Fruit fly (Drosophila melanogaster) whole organism, embryonic: ENCODE results near the gene CG13924.

ENCODE experiments used
- CG11696 ChIP-seq: fragments of 200-800 bp; sonication (Bioruptor generic); IDR thresholded peaks from 2 replicates; pipeline ENCODE4 v1.3.6; 2022; ENCODE audit warnings: missing biosample characterization, missing genetic modification characterization
- CG11723 ChIP-seq: fragments of 200-800 bp; sonication (Bioruptor generic); optimal IDR thresholded peaks from 2 replicates; lab custom pipeline; 2017; ENCODE audit warnings: missing biosample characterization, mild to moderate bottlenecking, missing genetic modification characterization
- CG12155 ChIP-seq: fragments of 200-800 bp; sonication (Bioruptor generic); optimal IDR thresholded peaks from 3 replicates; lab custom pipeline; 2016; ENCODE audit warnings: missing biosample characterization, missing genetic modification characterization
- CG1529 ChIP-seq: fragments of 200-800 bp; sonication (Bioruptor generic); optimal IDR thresholded peaks from 3 replicates; lab custom pipeline; 2018; ENCODE audit warnings: missing biosample characterization, missing genetic modification characterization
- CG15601 ChIP-seq: fragments of 200-800 bp; sonication (Bioruptor generic); optimal IDR thresholded peaks from 3 replicates; lab custom pipeline; 2019; ENCODE audit warnings: missing biosample characterization, mild to moderate bottlenecking, missing genetic modification characterization, moderate library complexity
- CG16815 ChIP-seq: fragments of 200-800 bp; sonication (Bioruptor generic); optimal IDR thresholded peaks from 3 replicates; lab custom pipeline; 2017; ENCODE audit warnings: missing biosample characterization, mild to moderate bottlenecking, missing genetic modification characterization
- CG16863 ChIP-seq: fragments of 200-800 bp; sonication (Bioruptor generic); optimal IDR thresholded peaks from 3 replicates; lab custom pipeline; 2016; ENCODE audit warnings: missing biosample characterization, missing genetic modification characterization
- CG17568 ChIP-seq: fragments of 200-800 bp; sonication (Bioruptor generic); optimal IDR thresholded peaks from 2 replicates; lab custom pipeline; 2018; ENCODE audit warnings: missing biosample characterization, mild to moderate bottlenecking, missing genetic modification characterization, moderate library complexity
- CG17829 ChIP-seq: fragments of 200-800 bp; optimal IDR thresholded peaks from 2 replicates; lab custom pipeline; 2019; ENCODE audit warnings: missing biosample characterization, mild to moderate bottlenecking, missing genetic modification characterization, moderate library complexity
- CG1832 ChIP-seq: fragments of 200-800 bp; sonication (Bioruptor generic); optimal IDR thresholded peaks from 2 replicates; lab custom pipeline; 2017; ENCODE audit warnings: missing biosample characterization, mild to moderate bottlenecking, missing genetic modification characterization, inconsistent platforms
- CG2120 ChIP-seq: fragments of 200-800 bp; sonication (Bioruptor generic); optimal IDR thresholded peaks from 3 replicates; lab custom pipeline; 2016; ENCODE audit warnings: missing biosample characterization, missing genetic modification characterization
- CG2889 ChIP-seq: fragments of 200-800 bp; sonication (Bioruptor generic); IDR thresholded peaks from 3 replicates; pipeline ENCODE4 v1.3.6; 2022; ENCODE audit warnings: missing biosample characterization, missing genetic modification characterization
- CG30020 ChIP-seq: fragments of 200-800 bp; optimal IDR thresholded peaks from 2 replicates; lab custom pipeline; 2019; ENCODE audit warnings: missing biosample characterization, mild to moderate bottlenecking, missing genetic modification characterization, moderate library complexity
- CG30403 ChIP-seq: fragments of 200-800 bp; sonication (Bioruptor generic); optimal IDR thresholded peaks from 3 replicates; lab custom pipeline; 2016; ENCODE audit warnings: missing biosample characterization, missing genetic modification characterization
- CG31388 ChIP-seq: fragments of 200-800 bp; sonication (Bioruptor generic); optimal IDR thresholded peaks from 2 replicates; lab custom pipeline; 2016; ENCODE audit warnings: missing biosample characterization, missing genetic modification characterization
- CG3847 ChIP-seq: fragments of 200-800 bp; sonication (Bioruptor generic); IDR thresholded peaks from 2 replicates; pipeline ENCODE4 v1.3.6; 2022; ENCODE audit warnings: missing biosample characterization, missing genetic modification characterization
- CG4854 ChIP-seq: fragments of 200-800 bp; sonication (Bioruptor generic); optimal IDR thresholded peaks from 2 replicates; lab custom pipeline; 2016; ENCODE audit warnings: missing biosample characterization, missing genetic modification characterization, inconsistent platforms
- CG9876 ChIP-seq: fragments of 200-800 bp; sonication (Bioruptor generic); optimal IDR thresholded peaks from 2 replicates; lab custom pipeline; 2016; ENCODE audit warnings: missing biosample characterization, missing genetic modification characterization
- Dad ChIP-seq: fragments of 200-800 bp; sonication (Bioruptor generic); optimal IDR thresholded peaks from 3 replicates; lab custom pipeline; 2016; ENCODE audit warnings: missing biosample characterization, missing genetic modification characterization
- Dek ChIP-seq: fragments of 200-800 bp; sonication (Bioruptor generic); optimal IDR thresholded peaks from 3 replicates; lab custom pipeline; 2019; ENCODE audit warnings: missing biosample characterization, mild to moderate bottlenecking, missing genetic modification characterization, moderate library complexity
- Dip2 ChIP-seq: fragments of 200-800 bp; sonication (Bioruptor generic); IDR thresholded peaks from 2 replicates; pipeline ENCODE4 v1.3.6; 2022; ENCODE audit warnings: missing biosample characterization, missing genetic modification characterization
- Dref ChIP-seq: fragments of 200-800 bp; sonication (Bioruptor generic); IDR thresholded peaks from 2 replicates; pipeline ENCODE4 v1.3.6; 2022; ENCODE audit warnings: missing biosample characterization, missing genetic modification characterization
- ERR ChIP-seq: fragments of 200-800 bp; sonication (Bioruptor generic); optimal IDR thresholded peaks from 2 replicates; lab custom pipeline; 2016; ENCODE audit warnings: missing biosample characterization, missing genetic modification characterization
- Gug ChIP-seq: fragments of 200-800 bp; sonication (Bioruptor generic); IDR thresholded peaks from 4 replicates; pipeline ENCODE4 v1.3.6; 2022; ENCODE audit warnings: missing biosample characterization, missing genetic modification characterization
- HLH54F ChIP-seq: fragments of 200-800 bp; sonication (Bioruptor generic); optimal IDR thresholded peaks from 3 replicates; lab custom pipeline; 2016; ENCODE audit warnings: missing biosample characterization, missing genetic modification characterization
- Hr39 ChIP-seq: fragments of >200 bp; optimal IDR thresholded peaks from 2 replicates; lab custom pipeline; 2017
- MBD-R2 ChIP-seq: fragments of 200-800 bp; sonication (Bioruptor generic); IDR thresholded peaks from 2 replicates; pipeline ENCODE4 v1.3.6; 2022; ENCODE audit warnings: missing biosample characterization, missing genetic modification characterization
- NK7.1 ChIP-seq: fragments of 200-800 bp; sonication (Bioruptor generic); optimal IDR thresholded peaks from 3 replicates; lab custom pipeline; 2016; ENCODE audit warnings: missing biosample characterization, missing genetic modification characterization
- Nf-YC ChIP-seq: fragments of 200-800 bp; optimal IDR thresholded peaks from 3 replicates; lab custom pipeline; 2019; ENCODE audit warnings: missing biosample characterization, mild to moderate bottlenecking, missing genetic modification characterization, moderate library complexity
- NfI ChIP-seq: fragments of 200-800 bp; sonication (Bioruptor generic); optimal IDR thresholded peaks from 3 replicates; lab custom pipeline; 2018; ENCODE audit warnings: missing biosample characterization, mild to moderate bottlenecking, missing genetic modification characterization, moderate library complexity
- Pdp1 ChIP-seq, 2 experiments: fragments of 200-800 bp; sonication (Bioruptor generic); optimal IDR thresholded peaks; 3 replicates each; lab custom pipeline; 2016; ENCODE audit warnings: missing biosample characterization in 2 of 2, missing genetic modification characterization in 2 of 2, mild to moderate bottlenecking in 1 of 2, moderate library complexity in 1 of 2
- Sox100B ChIP-seq: fragments of 200-800 bp; sonication (Bioruptor generic); optimal IDR thresholded peaks from 3 replicates; lab custom pipeline; 2018; ENCODE audit warnings: missing biosample characterization, mild to moderate bottlenecking, missing genetic modification characterization
- Taf1 ChIP-seq: fragments of 200-800 bp; sonication (Bioruptor generic); IDR thresholded peaks from 2 replicates; pipeline ENCODE4 v1.3.6; 2022; ENCODE audit warnings: missing biosample characterization, missing genetic modification characterization
- ara ChIP-seq: fragments of 200-800 bp; sonication (Bioruptor generic); IDR thresholded peaks from 2 replicates; pipeline ENCODE4 v1.3.6; 2022; ENCODE audit warnings: missing biosample characterization, missing genetic modification characterization
- cg ChIP-seq: fragments of 200-800 bp; sonication (Bioruptor generic); optimal IDR thresholded peaks from 3 replicates; lab custom pipeline; 2019; ENCODE audit warnings: missing biosample characterization, mild to moderate bottlenecking, missing genetic modification characterization, moderate library complexity
- crc ChIP-seq: fragments of 200-800 bp; sonication (Bioruptor generic); optimal IDR thresholded peaks from 2 replicates; lab custom pipeline; 2016; ENCODE audit warnings: missing biosample characterization, missing genetic modification characterization
- disco-r ChIP-seq: fragments of 200-800 bp; sonication (Bioruptor generic); optimal IDR thresholded peaks from 2 replicates; lab custom pipeline; 2016; ENCODE audit warnings: missing biosample characterization, missing genetic modification characterization
- ems ChIP-seq: fragments of 200-800 bp; sonication (Bioruptor generic); optimal IDR thresholded peaks from 3 replicates; lab custom pipeline; 2016; ENCODE audit warnings: missing biosample characterization, missing genetic modification characterization
- ewg ChIP-seq: fragments of 200-800 bp; sonication (Bioruptor generic); optimal IDR thresholded peaks from 3 replicates; lab custom pipeline; 2017; ENCODE audit warnings: mild to moderate bottlenecking, missing biosample characterization, missing genetic modification reagents, missing genetic modification characterization
- exex ChIP-seq: fragments of 200-800 bp; sonication (Bioruptor generic); optimal IDR thresholded peaks from 4 replicates; lab custom pipeline; 2018; ENCODE audit warnings: missing biosample characterization, mild to moderate bottlenecking, missing genetic modification characterization, moderate library complexity
- fd102C ChIP-seq: fragments of 200-800 bp; sonication (Bioruptor generic); optimal IDR thresholded peaks from 2 replicates; lab custom pipeline; 2018; ENCODE audit warnings: missing biosample characterization, mild to moderate bottlenecking, missing genetic modification characterization, moderate library complexity
- ftz-f1 ChIP-seq: fragments of 200-800 bp; sonication (Bioruptor generic); optimal IDR thresholded peaks from 2 replicates; lab custom pipeline; 2016; ENCODE audit warnings: missing biosample characterization, missing genetic modification characterization
- gt ChIP-seq: fragments of 200-800 bp; sonication (Bioruptor generic); IDR thresholded peaks from 2 replicates; pipeline ENCODE4 v1.3.6; 2022; ENCODE audit warnings: missing biosample characterization, missing genetic modification characterization
- h ChIP-seq: fragments of >200 bp; optimal IDR thresholded peaks from 2 replicates; lab custom pipeline; 2017
- lbe ChIP-seq: fragments of 200-800 bp; sonication (Bioruptor generic); optimal IDR thresholded peaks from 2 replicates; lab custom pipeline; 2016; ENCODE audit warnings: missing biosample characterization, mild to moderate bottlenecking, missing genetic modification characterization
- luna ChIP-seq: fragments of 200-800 bp; sonication (Bioruptor generic); optimal IDR thresholded peaks from 2 replicates; lab custom pipeline; 2016; ENCODE audit warnings: missing biosample characterization, missing genetic modification characterization
- nom ChIP-seq: fragments of 200-800 bp; sonication (Bioruptor generic); optimal IDR thresholded peaks from 2 replicates; lab custom pipeline; 2017; ENCODE audit warnings: missing biosample characterization, missing genetic modification characterization, mild to moderate bottlenecking, moderate library complexity, missing genetic modification reagents
- schlank ChIP-seq: fragments of 200-800 bp; sonication (Bioruptor generic); optimal IDR thresholded peaks from 2 replicates; lab custom pipeline; 2018; ENCODE audit warnings: missing biosample characterization, mild to moderate bottlenecking, missing genetic modification characterization
- tap ChIP-seq: fragments of 200-800 bp; optimal IDR thresholded peaks from 3 replicates; lab custom pipeline; 2019; ENCODE audit warnings: missing biosample characterization, mild to moderate bottlenecking, missing genetic modification characterization, moderate library complexity
- tna ChIP-seq: fragments of 200-800 bp; sonication (Bioruptor generic); IDR thresholded peaks from 2 replicates; pipeline ENCODE4 v1.3.6; 2022; ENCODE audit warnings: missing biosample characterization, missing genetic modification characterization; ENCODE audit not compliant: partially characterized antibody
- tx ChIP-seq: fragments of 200-800 bp; sonication (Bioruptor generic); optimal IDR thresholded peaks from 2 replicates; lab custom pipeline; 2016; ENCODE audit warnings: missing biosample characterization, missing genetic modification characterization
- z ChIP-seq: fragments of 200-800 bp; sonication (Bioruptor generic); IDR thresholded peaks from 3 replicates; pipeline ENCODE4 v1.3.6; 2022; ENCODE audit warnings: missing biosample characterization, missing genetic modification characterization
- zen ChIP-seq: fragments of 200-800 bp; sonication (Bioruptor generic); optimal IDR thresholded peaks from 3 replicates; lab custom pipeline; 2018; ENCODE audit warnings: missing biosample characterization, mild to moderate bottlenecking, missing genetic modification characterization, moderate library complexity

Gene CG13924

DNA sequence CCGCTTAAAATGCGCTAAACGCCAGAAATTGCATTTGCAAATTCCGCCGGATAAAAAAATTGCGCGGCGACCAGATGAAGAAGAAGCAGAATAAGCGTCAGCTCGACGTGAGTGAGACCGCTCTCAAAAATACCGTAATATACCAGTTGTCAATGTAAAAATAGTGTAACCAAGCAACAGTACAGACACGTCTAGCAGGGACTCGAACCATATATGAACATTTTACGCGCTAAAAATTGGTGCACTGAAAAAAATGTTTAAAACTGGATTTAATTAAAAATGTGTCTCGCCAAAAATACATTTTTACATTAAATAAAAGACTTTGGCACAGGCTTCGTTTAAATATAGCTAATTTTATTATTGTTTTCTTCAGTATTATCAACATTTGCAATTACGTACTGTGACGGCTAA is 6.4 kb downstream of the CG13924 start, which contains the start of gene dre4 (continued):
- peak; percentile 34 for TF ChIP-seq ERR
- TF ChIP-seq tx (GFP tag; lab: Kevin White, UChicago) = peak; percentile 70
- TF ChIP-seq fd102C (GFP tag; lab: Kevin White, UChicago) = peak; percentile 37
- peak; percentile 42 for TF ChIP-seq NfI (GFP tag; lab: Kevin White, UChicago)
- peak; percentile 20 for TF ChIP-seq ftz-f1 (GFP tag; lab: Kevin White, UChicago)
- peak; percentile 20 for TF ChIP-seq CG30020 (tag; lab: Kevin White, UChicago)
- no peak for TF ChIP-seq CG1832 (GFP tag; lab: Kevin White, UChicago)
- peak; percentile 74 for TF ChIP-seq HLH54F (GFP tag; lab: Kevin White, UChicago)
- TF ChIP-seq CG12155 (GFP tag; lab: Kevin White, UChicago) = peak; percentile 68
- TF ChIP-seq CG2120 = peak; percentile 86
- TF ChIP-seq ara (GFP tag; lab: Robert Waterston, UW) = peak; percentile 80
- TF ChIP-seq CG4854 (GFP tag; lab: Kevin White, UChicago) = peak; percentile 44
- TF ChIP-seq MBD-R2 (GFP tag; lab: Robert Waterston, UW) = peak; percentile 95
- TF ChIP-seq h (lab: Kevin White, UChicago) = no peak
- TF ChIP-seq CG2889 = peak; percentile 59; the same call in 1 of the 3 replicates
- peak; percentile 28; the same call in 1 of the 2 replicates for TF ChIP-seq CG11696 (GFP tag; lab: Robert Waterston, UW)
- peak; percentile 65 for TF ChIP-seq CG3847 (GFP tag; lab: Robert Waterston, UW)
- peak; percentile 76 for TF ChIP-seq CG17829
- TF ChIP-seq Dad = peak; percentile 72
- peak; percentile 10 for TF ChIP-seq CG16815 (GFP tag; lab: Kevin White, UChicago)
- peak; percentile 37 for TF ChIP-seq CG1529 (GFP tag; lab: Kevin White, UChicago)
- TF ChIP-seq NK7.1 (GFP tag; lab: Kevin White, UChicago) = peak; percentile 21
- peak; percentile 55 for TF ChIP-seq zen (tag; lab: Kevin White, UChicago)
- peak; percentile 57 for TF ChIP-seq Dek (tag; lab: Kevin White, UChicago)
- TF ChIP-seq lbe (GFP tag; lab: Kevin White, UChicago) = peak; percentile 40
- peak; percentile 11 for TF ChIP-seq exex (tag; lab: Kevin White, UChicago)
- peak; percentile 64 for TF ChIP-seq CG15601 (tag; lab: Kevin White, UChicago)
- no peak for TF ChIP-seq Hr39
- TF ChIP-seq z (GFP tag; lab: Robert Waterston, UW) = no peak
- peak; percentile 21 for TF ChIP-seq CG31388
- TF ChIP-seq CG9876 (GFP tag; lab: Kevin White, UChicago) = peak; percentile 18
- peak; percentile 29 for TF ChIP-seq schlank (tag; lab: Kevin White, UChicago)
- TF ChIP-seq, all 482 proteins: peak for 361

DNA sequence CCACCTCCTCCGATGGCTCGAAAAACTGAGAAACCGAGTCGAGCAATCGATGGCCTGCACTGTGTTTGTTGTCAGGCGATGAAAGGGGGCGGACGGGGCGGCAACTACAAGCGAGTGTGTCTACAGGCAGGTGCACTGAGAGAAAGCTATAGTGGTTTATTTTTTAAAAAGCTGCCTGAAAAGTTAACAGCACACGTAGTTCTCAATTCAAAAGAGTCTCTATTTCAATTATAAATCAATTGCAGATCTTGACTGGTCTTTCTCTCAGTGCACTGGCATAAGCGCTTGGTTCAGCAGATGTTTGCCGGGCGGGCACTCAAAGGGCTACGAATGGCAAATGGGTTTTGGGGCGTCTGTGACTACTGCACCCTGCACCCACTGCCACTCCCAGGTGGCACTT is 10.9 kb downstream of the CG13924 start:
- TF ChIP-seq Pdp1 (GFP tag; optimal IDR thresholded peaks at IDR 0.05; lab: Kevin White, UChicago) (peak; percentile 11 to 24), gt (GFP tag; lab: Robert Waterston, UW) (no peak), tap (tag; lab: Kevin White, UChicago) (no peak), CG11723 (GFP tag; lab: Kevin White, UChicago) (no peak), CG30403 (no peak), CG17568 (GFP tag; lab: Kevin White, UChicago) (no peak), CG16863 (GFP tag; lab: Kevin White, UChicago) (no peak), Dref (GFP tag; lab: Robert Waterston, UW) (no peak), Dip2 (GFP tag; lab: Robert Waterston, UW) (no peak), Taf1 (no peak), crc (GFP tag; lab: Kevin White, UChicago) (no peak), Sox100B (no peak), ems (no peak), cg (no peak), ewg (no peak), Gug (GFP tag; lab: Robert Waterston, UW) (peak; percentile 54; the same call in 3 of the 4 replicates), nom (GFP tag; lab: Kevin White, UChicago) (no peak), disco-r (GFP tag; lab: Kevin White, UChicago) (no peak), Nf-YC (tag; lab: Kevin White, UChicago) (no peak), luna (no peak), tna (no peak)
